Fruit fly (Drosophila melanogaster) whole organism, embryonic: ENCODE measurements around the gene CG9222.

Experiments used
- BEAF-32 ChIP-seq: fragments of 200-800 bp; sonication (Bioruptor generic); optimal IDR thresholded peaks from 3 replicates; lab custom pipeline; 2017; ENCODE audit warnings: missing biosample characterization, missing genetic modification characterization, mild to moderate bottlenecking, moderate library complexity, missing genetic modification reagents
- CG11504 ChIP-seq: fragments of 200-800 bp; sonication (Bioruptor generic); optimal IDR thresholded peaks from 3 replicates; lab custom pipeline; 2019; ENCODE audit warnings: missing biosample characterization, mild to moderate bottlenecking, missing genetic modification characterization, moderate library complexity
- CG11560 ChIP-seq: fragments of 200-800 bp; sonication (Bioruptor generic); IDR thresholded peaks from 3 replicates; pipeline ENCODE4 v1.3.6; 2022; ENCODE audit warnings: missing biosample characterization, missing genetic modification characterization
- CG12071 ChIP-seq: fragments of 200-800 bp; sonication (Bioruptor generic); optimal IDR thresholded peaks from 3 replicates; lab custom pipeline; 2018; ENCODE audit warnings: missing biosample characterization, mild to moderate bottlenecking, missing genetic modification characterization
- CG12155 ChIP-seq: fragments of 200-800 bp; sonication (Bioruptor generic); optimal IDR thresholded peaks from 3 replicates; lab custom pipeline; 2016; ENCODE audit warnings: missing biosample characterization, missing genetic modification characterization
- CG12659 ChIP-seq: fragments of 200-800 bp; sonication (Bioruptor generic); optimal IDR thresholded peaks from 3 replicates; lab custom pipeline; 2017; ENCODE audit warnings: mild to moderate bottlenecking, missing biosample characterization, missing genetic modification reagents, missing genetic modification characterization
- CG14050 ChIP-seq: fragments of 200-800 bp; sonication (Bioruptor generic); IDR thresholded peaks from 3 replicates; pipeline ENCODE4 v1.3.6; 2022; ENCODE audit warnings: missing biosample characterization, missing genetic modification characterization
- CG14441 ChIP-seq: fragments of 200-800 bp; sonication (Bioruptor generic); IDR thresholded peaks from 2 replicates; pipeline ENCODE4 v1.3.6; 2022; ENCODE audit warnings: missing biosample characterization, missing genetic modification characterization
- CG2678 ChIP-seq: fragments of 200-800 bp; sonication (Bioruptor generic); optimal IDR thresholded peaks from 3 replicates; lab custom pipeline; 2019; ENCODE audit warnings: missing biosample characterization, mild to moderate bottlenecking, missing genetic modification characterization, moderate library complexity
- CG2712 ChIP-seq: fragments of 200-800 bp; optimal IDR thresholded peaks from 3 replicates; lab custom pipeline; 2019; ENCODE audit warnings: missing biosample characterization, mild to moderate bottlenecking, missing genetic modification characterization, moderate library complexity
- CG2875 ChIP-seq: fragments of 200-800 bp; sonication (Bioruptor generic); optimal IDR thresholded peaks from 2 replicates; lab custom pipeline; 2017; ENCODE audit warnings: missing biosample characterization, mild to moderate bottlenecking, missing genetic modification characterization, missing genetic modification reagents
- CG3065 ChIP-seq: fragments of 200-800 bp; sonication (Bioruptor generic); optimal IDR thresholded peaks from 2 replicates; lab custom pipeline; 2016; ENCODE audit warnings: missing biosample characterization, missing genetic modification characterization
- CG32767 ChIP-seq: fragments of 200-800 bp; sonication (Bioruptor generic); IDR thresholded peaks from 2 replicates; pipeline ENCODE4 v1.3.6; 2022; ENCODE audit warnings: missing biosample characterization, missing genetic modification characterization
- CG3281 ChIP-seq: fragments of 200-800 bp; sonication (Bioruptor generic); optimal IDR thresholded peaks from 3 replicates; lab custom pipeline; 2017; ENCODE audit warnings: missing biosample characterization, mild to moderate bottlenecking, missing genetic modification characterization
- CG4707 ChIP-seq: fragments of 200-800 bp; sonication (Bioruptor generic); optimal IDR thresholded peaks from 2 replicates; lab custom pipeline; 2018; ENCODE audit warnings: missing biosample characterization, mild to moderate bottlenecking, missing genetic modification characterization, moderate library complexity
- CG7372 ChIP-seq: fragments of 200-800 bp; sonication (Bioruptor generic); IDR thresholded peaks from 2 replicates; pipeline ENCODE4 v1.3.6; 2022; ENCODE audit warnings: missing biosample characterization, missing genetic modification characterization
- CG8089 ChIP-seq: fragments of 200-800 bp; sonication (Bioruptor generic); optimal IDR thresholded peaks from 3 replicates; lab custom pipeline; 2016; ENCODE audit warnings: missing biosample characterization, missing genetic modification characterization
- CG9215 ChIP-seq: fragments of 200-800 bp; sonication (Bioruptor generic); IDR thresholded peaks from 2 replicates; pipeline ENCODE4 v1.3.6; 2022; ENCODE audit warnings: missing biosample characterization, missing genetic modification characterization
- CG9727 ChIP-seq: fragments of 200-800 bp; sonication (Bioruptor generic); optimal IDR thresholded peaks from 3 replicates; lab custom pipeline; 2017; ENCODE audit warnings: missing biosample characterization, mild to moderate bottlenecking, missing genetic modification characterization
- CG9876 ChIP-seq: fragments of 200-800 bp; sonication (Bioruptor generic); optimal IDR thresholded peaks from 2 replicates; lab custom pipeline; 2016; ENCODE audit warnings: missing biosample characterization, missing genetic modification characterization
- CG9932 ChIP-seq: fragments of 200-800 bp; sonication (Bioruptor generic); IDR thresholded peaks from 2 replicates; pipeline ENCODE4 v1.3.6; 2022; ENCODE audit warnings: missing biosample characterization, missing genetic modification characterization
- CkIIα-i1 ChIP-seq: fragments of 200-800 bp; sonication (Bioruptor generic); IDR thresholded peaks from 2 replicates; pipeline ENCODE4 v1.3.6; 2022; ENCODE audit warnings: missing biosample characterization, missing genetic modification characterization
- Deaf1 ChIP-seq: fragments of 200-800 bp; optimal IDR thresholded peaks from 3 replicates; lab custom pipeline; 2019; ENCODE audit warnings: missing biosample characterization, mild to moderate bottlenecking, missing genetic modification characterization, moderate library complexity
- Fer1 ChIP-seq: fragments of 200-800 bp; sonication (Bioruptor generic); optimal IDR thresholded peaks from 2 replicates; lab custom pipeline; 2017; ENCODE audit warnings: missing biosample characterization, mild to moderate bottlenecking, missing genetic modification characterization
- Fer3 ChIP-seq: fragments of 200-800 bp; sonication (Bioruptor generic); optimal IDR thresholded peaks from 2 replicates; lab custom pipeline; 2018; ENCODE audit warnings: missing biosample characterization, mild to moderate bottlenecking, missing genetic modification characterization, moderate library complexity
- HHEX ChIP-seq: fragments of 200-800 bp; sonication (Bioruptor generic); optimal IDR thresholded peaks from 3 replicates; lab custom pipeline; 2017; ENCODE audit warnings: missing biosample characterization, mild to moderate bottlenecking, missing genetic modification characterization, missing genetic modification reagents
- Hmr ChIP-seq: fragments of 200-800 bp; sonication (Bioruptor generic); optimal IDR thresholded peaks from 3 replicates; lab custom pipeline; 2017; ENCODE audit warnings: mild to moderate bottlenecking, missing biosample characterization, missing genetic modification reagents, missing genetic modification characterization
- NK7.1 ChIP-seq: fragments of 200-800 bp; sonication (Bioruptor generic); optimal IDR thresholded peaks from 3 replicates; lab custom pipeline; 2016; ENCODE audit warnings: missing biosample characterization, missing genetic modification characterization
- PHDP ChIP-seq: fragments of 200-800 bp; sonication (Bioruptor generic); optimal IDR thresholded peaks from 3 replicates; lab custom pipeline; 2018; ENCODE audit warnings: missing biosample characterization, mild to moderate bottlenecking, missing genetic modification characterization, moderate library complexity
- Ptx1 ChIP-seq: fragments of 200-800 bp; sonication (Bioruptor generic); IDR thresholded peaks from 2 replicates; pipeline ENCODE4 v1.3.6; 2022; ENCODE audit warnings: missing biosample characterization, missing genetic modification characterization
- Sox100B ChIP-seq: fragments of 200-800 bp; sonication (Bioruptor generic); optimal IDR thresholded peaks from 3 replicates; lab custom pipeline; 2018; ENCODE audit warnings: missing biosample characterization, mild to moderate bottlenecking, missing genetic modification characterization
- Trl ChIP-seq, 3 experiments: fragments of >200 bp in 2 of 3; fragments of 200-800 bp in 1 of 3; sonication (Bioruptor generic) in 1 of 3; optimal IDR thresholded peaks; 2 replicates in 1 of 3; 3 replicates in 2 of 3; lab custom pipeline; 2016 to 2017; ENCODE audit warnings: missing biosample characterization in 1 of 3, missing genetic modification characterization in 1 of 3
- Xbp1 ChIP-seq: fragments of 200-800 bp; sonication (Bioruptor generic); optimal IDR thresholded peaks from 3 replicates; lab custom pipeline; 2016; ENCODE audit warnings: missing biosample characterization, mild to moderate bottlenecking, missing genetic modification characterization
- ato ChIP-seq: fragments of 200-800 bp; sonication (Bioruptor generic); IDR thresholded peaks from 2 replicates; pipeline ENCODE4 v1.3.6; 2022; ENCODE audit warnings: missing biosample characterization, missing genetic modification characterization; ENCODE audit not compliant: partially characterized antibody
- crp ChIP-seq, 2 experiments: fragments of 200-800 bp; sonication (Bioruptor generic); optimal IDR thresholded peaks; 2 replicates in 1 of 2; 3 replicates in 1 of 2; lab custom pipeline; 2017; ENCODE audit warnings: missing biosample characterization in 2 of 2, missing genetic modification characterization in 2 of 2, mild to moderate bottlenecking in 1 of 2, moderate library complexity in 1 of 2
- da ChIP-seq: fragments of 200-800 bp; sonication (Bioruptor generic); optimal IDR thresholded peaks from 2 replicates; lab custom pipeline; 2016; ENCODE audit warnings: missing biosample characterization, missing genetic modification characterization
- ems ChIP-seq: fragments of 200-800 bp; sonication (Bioruptor generic); optimal IDR thresholded peaks from 3 replicates; lab custom pipeline; 2016; ENCODE audit warnings: missing biosample characterization, missing genetic modification characterization
- eve ChIP-seq, 2 experiments: fragments of >200 bp; optimal IDR thresholded peaks; 2 replicates each; lab custom pipeline; 2017; ENCODE audit warnings: missing biosample characterization in 2 of 2, missing genetic modification characterization in 2 of 2
- gce ChIP-seq: fragments of 200-800 bp; sonication (Bioruptor generic); IDR thresholded peaks from 3 replicates; pipeline ENCODE4 v1.3.6; 2022; ENCODE audit warnings: missing biosample characterization, missing genetic modification characterization
- gcm2 ChIP-seq: fragments of 200-800 bp; sonication (Bioruptor generic); optimal IDR thresholded peaks from 2 replicates; lab custom pipeline; 2016; ENCODE audit warnings: missing biosample characterization, missing genetic modification characterization
- kni ChIP-seq: fragments of 200-800 bp; sonication (Bioruptor generic); optimal IDR thresholded peaks from 3 replicates; lab custom pipeline; 2017; ENCODE audit warnings: mild to moderate bottlenecking, missing biosample characterization, missing genetic modification reagents, missing genetic modification characterization
- nerfin-1 ChIP-seq: fragments of 200-800 bp; sonication (Bioruptor generic); optimal IDR thresholded peaks from 3 replicates; lab custom pipeline; 2019; ENCODE audit warnings: missing biosample characterization, mild to moderate bottlenecking, missing genetic modification characterization, moderate library complexity
- peb ChIP-seq: fragments of 200-800 bp; sonication (Bioruptor generic); IDR thresholded peaks from 2 replicates; pipeline ENCODE4 v1.3.6; 2022; ENCODE audit warnings: missing biosample characterization, missing genetic modification characterization
- pfk ChIP-seq: fragments of 200-800 bp; sonication (Bioruptor generic); optimal IDR thresholded peaks from 2 replicates; lab custom pipeline; 2018; ENCODE audit warnings: missing biosample characterization, mild to moderate bottlenecking, missing genetic modification characterization, moderate library complexity
- stwl ChIP-seq: fragments of 200-800 bp; sonication (Bioruptor generic); optimal IDR thresholded peaks from 3 replicates; lab custom pipeline; 2018; ENCODE audit warnings: missing biosample characterization, mild to moderate bottlenecking, missing genetic modification characterization, moderate library complexity
- sug ChIP-seq: fragments of 200-800 bp; optimal IDR thresholded peaks from 2 replicates; lab custom pipeline; 2019; ENCODE audit warnings: missing biosample characterization, mild to moderate bottlenecking, missing genetic modification characterization, moderate library complexity
- trem ChIP-seq: fragments of 200-800 bp; optimal IDR thresholded peaks from 3 replicates; lab custom pipeline; 2019; ENCODE audit warnings: missing biosample characterization, mild to moderate bottlenecking, missing genetic modification characterization, moderate library complexity
- tup ChIP-seq: fragments of 200-800 bp; sonication (Bioruptor generic); optimal IDR thresholded peaks from 2 replicates; lab custom pipeline; 2016; ENCODE audit warnings: missing biosample characterization, mild to moderate bottlenecking, missing genetic modification characterization, moderate library complexity
- tx ChIP-seq: fragments of 200-800 bp; sonication (Bioruptor generic); optimal IDR thresholded peaks from 2 replicates; lab custom pipeline; 2016; ENCODE audit warnings: missing biosample characterization, missing genetic modification characterization

The CG9222 gene

dm6 chr2L:6082936-6083627, 47.7 kb upstream of the CG9222 start (continued):
- TF ChIP-seq ato (GFP tag; lab: Robert Waterston, UW) (no peak), da (GFP tag; lab: Kevin White, UChicago) (no peak), CG9215 (GFP tag; lab: Robert Waterston, UW) (no peak), CG9876 (no peak), tx (GFP tag; lab: Kevin White, UChicago) (no peak), nerfin-1 (tag; lab: Kevin White, UChicago) (no peak), trem (tag; lab: Kevin White, UChicago) (no peak), CG11504 (tag; lab: Kevin White, UChicago) (no peak), sug (peak; percentile 88), Trl (optimal IDR thresholded peaks at IDR 0.05; lab: Kevin White, UChicago) (peak; percentile 10 to 87), Trl (GFP tag; optimal IDR thresholded peaks at IDR 0.05; lab: Kevin White, UChicago) (no peak), gcm2 (GFP tag; lab: Kevin White, UChicago) (no peak), CG2875 (GFP tag; lab: Kevin White, UChicago) (no peak), CG14441 (GFP tag; lab: Robert Waterston, UW) (no peak), tup (no peak), CkIIα-i1 (GFP tag; lab: Robert Waterston, UW) (no peak), CG32767 (GFP tag; lab: Robert Waterston, UW) (0 out of 2 replicates have a peak, but pooled peaks have one; percentile 22), CG9932 (GFP tag; lab: Robert Waterston, UW) (0 out of 2 replicates have a peak, but pooled peaks have one; percentile 7), stwl (no peak), CG2712 (no peak), CG2678 (tag; lab: Kevin White, UChicago) (peak; percentile 4), CG8089 (GFP tag; lab: Kevin White, UChicago) (no peak), CG3065 (GFP tag; lab: Kevin White, UChicago) (no peak), ems (GFP tag; lab: Kevin White, UChicago) (no peak), CG14050 (GFP tag; lab: Robert Waterston, UW) (no peak), HHEX (GFP tag; lab: Kevin White, UChicago) (peak; percentile 45), eve (GFP tag; optimal IDR thresholded peaks at IDR 0.05; lab: Kevin White, UChicago) (peak in 1 of 2 experiments; percentile 88), peb (GFP tag; lab: Robert Waterston, UW) (no peak), CG12155 (peak; percentile 27), Xbp1 (GFP tag; lab: Kevin White, UChicago) (no peak), CG9727 (no peak), CG7372 (GFP tag; lab: Robert Waterston, UW) (0 out of 2 replicates have a peak, but pooled peaks have one; percentile 51), Hmr (peak; percentile 76), CG4707 (GFP tag; lab: Kevin White, UChicago) (no peak), Fer3 (tag; lab: Kevin White, UChicago) (peak; percentile 45), crp (GFP tag; optimal IDR thresholded peaks at IDR 0.05; lab: Kevin White, UChicago) (no peak), Deaf1 (tag; lab: Kevin White, UChicago) (peak; percentile 99), Ptx1 (no peak), kni (GFP tag; lab: Kevin White, UChicago) (peak; percentile 37), CG12659 (GFP tag; lab: Kevin White, UChicago) (peak; percentile 22), BEAF-32 (GFP tag; lab: Kevin White, UChicago) (no peak), CG11560 (tag; lab: Robert Waterston, UW) (no peak), NK7.1 (GFP tag; lab: Kevin White, UChicago) (no peak), CG3281 (GFP tag; lab: Kevin White, UChicago) (peak; percentile 32), CG12071 (GFP tag; lab: Kevin White, UChicago) (peak; percentile 55), Fer1 (GFP tag; lab: Kevin White, UChicago) (peak; percentile 57), gce (GFP tag; lab: Robert Waterston, UW) (no peak), PHDP (tag; lab: Kevin White, UChicago) (peak; percentile 40), Sox100B (GFP tag; lab: Kevin White, UChicago) (peak; percentile 35), pfk (GFP tag; lab: Kevin White, UChicago) (no peak)
